Fruit fly (Drosophila melanogaster): ENCODE results near the gene CG43376.
A peak's percentile ranks its signal among the peaks of the same experiment; 100 is the strongest.

CG43376 gene

dm6 chr2L:13778648-13779047 lies 4.9 kb downstream of the CG43376 start (continued):
- no peak for TF ChIP-seq hkb (optimal IDR thresholded peaks at IDR 0.05)
- TF ChIP-seq hkb (GFP tag; IDR thresholded peaks at IDR 0.05) = peak; percentile 69
- no peak for TF ChIP-seq pzg (GFP tag; optimal IDR thresholded peaks at IDR 0.05)
- TF ChIP-seq HLH4C (GFP tag; IDR thresholded peaks at IDR 0.05; ENCODE audit: partially characterized antibody) = no peak
- TF ChIP-seq nau (GFP tag; optimal IDR thresholded peaks at IDR 0.05) = no peak
- no peak for TF ChIP-seq CG10959 (GFP tag; IDR thresholded peaks at IDR 0.05)
- TF ChIP-seq Gug (GFP tag; IDR thresholded peaks at IDR 0.05) = 0 out of 4 replicates have a peak, but pooled peaks have one; percentile 19
- peak; percentile 68 for TF ChIP-seq Sox100B (GFP tag; optimal IDR thresholded peaks at IDR 0.05)
- peak; percentile 11 for TF ChIP-seq Chrac-16 (GFP tag; optimal IDR thresholded peaks at IDR 0.05)
- peak; percentile 41 for TF ChIP-seq pum (GFP tag; optimal IDR thresholded peaks at IDR 0.05)
- TF ChIP-seq CG1792 (GFP tag; optimal IDR thresholded peaks at IDR 0.05) = peak; percentile 14
- peak; percentile 54 for TF ChIP-seq CG18476 (GFP tag; optimal IDR thresholded peaks at IDR 0.05)
- TF ChIP-seq CG15269 (tag; optimal IDR thresholded peaks at IDR 0.05) = peak; percentile 77
- peak; percentile 51 for TF ChIP-seq Hr3 (GFP tag; optimal IDR thresholded peaks at IDR 0.05)
- no peak for TF ChIP-seq CG10274 (GFP tag; optimal IDR thresholded peaks at IDR 0.05)
- TF ChIP-seq chif (GFP tag; optimal IDR thresholded peaks at IDR 0.05) = peak; percentile 33 to 44
- TF ChIP-seq rib (GFP tag; IDR thresholded peaks at IDR 0.05) = no peak
- peak; percentile 29 for TF ChIP-seq CG2116 (GFP tag; optimal IDR thresholded peaks at IDR 0.05)
- TF ChIP-seq CG14441 (GFP tag; IDR thresholded peaks at IDR 0.05) = peak; percentile 20; the same call in 1 of the 2 replicates
- peak; percentile 20 for TF ChIP-seq az2 (GFP tag; optimal IDR thresholded peaks at IDR 0.05)
- TF ChIP-seq CG9727 (GFP tag; optimal IDR thresholded peaks at IDR 0.05) = peak; percentile 61
- no peak for TF ChIP-seq Trl (optimal IDR thresholded peaks at IDR 0.05)
- TF ChIP-seq Trl (GFP tag; optimal IDR thresholded peaks at IDR 0.05) = peak; percentile 39
- peak; percentile 21 for TF ChIP-seq CG33213 (GFP tag; optimal IDR thresholded peaks at IDR 0.05)
- peak; percentile 36 for TF ChIP-seq CG10654 (GFP tag; optimal IDR thresholded peaks at IDR 0.05)
- TF ChIP-seq Dek (tag; optimal IDR thresholded peaks at IDR 0.05) = peak; percentile 54
- peak; percentile 38 for TF ChIP-seq Fer3 (tag; optimal IDR thresholded peaks at IDR 0.05)
- TF ChIP-seq Fer1 (GFP tag; optimal IDR thresholded peaks at IDR 0.05) = peak; percentile 11
- peak; percentile 6 for TF ChIP-seq CG12155 (GFP tag; optimal IDR thresholded peaks at IDR 0.05)
- peak; percentile 40; the same call in 1 of the 2 replicates for TF ChIP-seq sob (GFP tag; IDR thresholded peaks at IDR 0.05)
- peak; percentile 70 for TF ChIP-seq CG3847 (GFP tag; IDR thresholded peaks at IDR 0.05)
- no peak for TF ChIP-seq CG6683 (GFP tag; optimal IDR thresholded peaks at IDR 0.05)
- peak; percentile 39 for TF ChIP-seq tap (tag; optimal IDR thresholded peaks at IDR 0.05)
- TF ChIP-seq Abd-B (GFP tag; optimal IDR thresholded peaks at IDR 0.05) = peak; percentile 67
- peak; percentile 58; the same call in 1 of the 2 replicates for TF ChIP-seq CG31441 (GFP tag; IDR thresholded peaks at IDR 0.05)
- TF ChIP-seq gro (GFP tag; optimal IDR thresholded peaks at IDR 0.05) = peak; percentile 62
- TF ChIP-seq emc (GFP tag; optimal IDR thresholded peaks at IDR 0.05) = no peak
- no peak for TF ChIP-seq ftz-f1 (GFP tag; optimal IDR thresholded peaks at IDR 0.05)
- no peak for TF ChIP-seq CG15073 (GFP tag; optimal IDR thresholded peaks at IDR 0.05)
- TF ChIP-seq her (GFP tag; optimal IDR thresholded peaks at IDR 0.05) = peak; percentile 19
- TF ChIP-seq CG5953 (GFP tag; IDR thresholded peaks at IDR 0.05) = no peak
- no peak for TF ChIP-seq CG8765 (GFP tag; IDR thresholded peaks at IDR 0.05)
- 0 out of 2 replicates have a peak, but pooled peaks have one; percentile 7 for TF ChIP-seq H2.0 (GFP tag; IDR thresholded peaks at IDR 0.05)
- peak; percentile 40 for TF ChIP-seq Deaf1 (tag; optimal IDR thresholded peaks at IDR 0.05)
- TF ChIP-seq Hsf (GFP tag; optimal IDR thresholded peaks at IDR 0.05) = peak; percentile 58
- TF ChIP-seq CG8944 (GFP tag; optimal IDR thresholded peaks at IDR 0.05) = peak; percentile 32
- TF ChIP-seq lilli (GFP tag; optimal IDR thresholded peaks at IDR 0.05) = peak; percentile 60
- TF ChIP-seq Vsx1 (GFP tag; optimal IDR thresholded peaks at IDR 0.05) = peak; percentile 30
- TF ChIP-seq exex (tag; optimal IDR thresholded peaks at IDR 0.05) = no peak
- no peak; the same call in 2 of the 3 replicates for TF ChIP-seq croc (GFP tag; conservative IDR thresholded peaks at IDR 0.05)
- peak; percentile 33 for TF ChIP-seq CG15601 (tag; optimal IDR thresholded peaks at IDR 0.05)
- peak; percentile 26; the same call in 1 of the 2 replicates for TF ChIP-seq CG4730 (GFP tag; IDR thresholded peaks at IDR 0.05)

Measured in whole organism, embryonic.